Fruit fly (Drosophila melanogaster) whole organism, embryonic: Measurements from ENCODE around the gene caup.

ENCODE experiments used
- Awh ChIP-seq: fragments of 200-800 bp; sonication (Bioruptor generic); IDR thresholded peaks from 2 replicates; pipeline ENCODE4, ENCODE4 v1.3.6; 2022; ENCODE audit warnings: missing biosample characterization, missing genetic modification characterization
- B-H2 ChIP-seq: fragments of 200-800 bp; sonication (Bioruptor generic); optimal IDR thresholded peaks from 2 replicates; lab custom pipeline; 2018; ENCODE audit warnings: missing biosample characterization, mild to moderate bottlenecking, missing genetic modification characterization
- CG10321 ChIP-seq: fragments of 200-800 bp; sonication (Bioruptor generic); IDR thresholded peaks from 2 replicates; pipeline ENCODE4 v1.3.6; 2022; ENCODE audit warnings: missing biosample characterization, missing genetic modification characterization
- CG12071 ChIP-seq: fragments of 200-800 bp; sonication (Bioruptor generic); optimal IDR thresholded peaks from 3 replicates; lab custom pipeline; 2018; ENCODE audit warnings: missing biosample characterization, mild to moderate bottlenecking, missing genetic modification characterization
- CG12299 ChIP-seq: fragments of 200-800 bp; sonication (Bioruptor generic); optimal IDR thresholded peaks from 2 replicates; lab custom pipeline; 2018; ENCODE audit warnings: missing biosample characterization, mild to moderate bottlenecking, missing genetic modification characterization
- CG13624 ChIP-seq: fragments of 200-800 bp; sonication (Bioruptor generic); optimal IDR thresholded peaks from 2 replicates; lab custom pipeline; 2016; ENCODE audit warnings: missing biosample characterization, missing genetic modification characterization
- CG13775 ChIP-seq: fragments of 200-800 bp; sonication (Bioruptor generic); optimal IDR thresholded peaks from 3 replicates; lab custom pipeline; 2017; ENCODE audit warnings: missing biosample characterization, mild to moderate bottlenecking, missing genetic modification characterization
- CG1529 ChIP-seq: fragments of 200-800 bp; sonication (Bioruptor generic); optimal IDR thresholded peaks from 3 replicates; lab custom pipeline; 2018; ENCODE audit warnings: missing biosample characterization, missing genetic modification characterization
- CG17328 ChIP-seq: fragments of 200-800 bp; sonication (Bioruptor generic); IDR thresholded peaks from 2 replicates; pipeline ENCODE4 v1.3.6; 2022; ENCODE audit warnings: missing biosample characterization, missing genetic modification characterization
- CG17359 ChIP-seq: fragments of 200-800 bp; sonication (Bioruptor generic); optimal IDR thresholded peaks from 3 replicates; lab custom pipeline; 2018; ENCODE audit warnings: missing biosample characterization, mild to moderate bottlenecking, missing genetic modification characterization, moderate library complexity
- CG17385 ChIP-seq: fragments of 200-800 bp; sonication (Bioruptor generic); optimal IDR thresholded peaks from 3 replicates; lab custom pipeline; 2018; ENCODE audit warnings: missing biosample characterization, mild to moderate bottlenecking, missing genetic modification characterization
- CG17568 ChIP-seq: fragments of 200-800 bp; sonication (Bioruptor generic); optimal IDR thresholded peaks from 2 replicates; lab custom pipeline; 2018; ENCODE audit warnings: missing biosample characterization, mild to moderate bottlenecking, missing genetic modification characterization, moderate library complexity
- CG2875 ChIP-seq: fragments of 200-800 bp; sonication (Bioruptor generic); optimal IDR thresholded peaks from 2 replicates; lab custom pipeline; 2017; ENCODE audit warnings: missing biosample characterization, mild to moderate bottlenecking, missing genetic modification characterization, missing genetic modification reagents
- CG34376 ChIP-seq: fragments of 200-800 bp; sonication (Bioruptor generic); optimal IDR thresholded peaks from 2 replicates; lab custom pipeline; 2018; ENCODE audit warnings: missing biosample characterization, mild to moderate bottlenecking, missing genetic modification characterization
- CG42726 ChIP-seq: fragments of 200-800 bp; sonication (Bioruptor generic); IDR thresholded peaks from 2 replicates; pipeline ENCODE4 v1.3.6; 2022; ENCODE audit warnings: missing biosample characterization, missing genetic modification characterization; ENCODE audit not compliant: partially characterized antibody
- CG4360 ChIP-seq: fragments of 200-800 bp; sonication (Bioruptor generic); IDR thresholded peaks from 2 replicates; pipeline ENCODE4 v1.3.6; 2022; ENCODE audit warnings: missing biosample characterization, missing genetic modification characterization
- CG6765 ChIP-seq: fragments of 200-800 bp; sonication (Bioruptor generic); optimal IDR thresholded peaks from 3 replicates; lab custom pipeline; 2017; ENCODE audit warnings: missing biosample characterization, mild to moderate bottlenecking, missing genetic modification characterization
- CG6813 ChIP-seq: fragments of 200-800 bp; sonication (Bioruptor generic); optimal IDR thresholded peaks from 2 replicates; lab custom pipeline; 2017; ENCODE audit warnings: missing biosample characterization, missing genetic modification characterization, mild to moderate bottlenecking, moderate library complexity, missing genetic modification reagents
- CG7987 ChIP-seq: fragments of 200-800 bp; sonication (Bioruptor generic); optimal IDR thresholded peaks from 2 replicates; lab custom pipeline; 2018; ENCODE audit warnings: missing biosample characterization, mild to moderate bottlenecking, missing genetic modification characterization, moderate library complexity
- CG9609 ChIP-seq: fragments of 200-800 bp; sonication (Bioruptor generic); optimal IDR thresholded peaks from 3 replicates; lab custom pipeline; 2016; ENCODE audit warnings: missing biosample characterization, missing genetic modification characterization
- CoRest ChIP-seq: fragments of 200-800 bp; sonication (Bioruptor generic); optimal IDR thresholded peaks from 3 replicates; lab custom pipeline; 2018; ENCODE audit warnings: missing biosample characterization, mild to moderate bottlenecking, missing genetic modification characterization, moderate library complexity
- Dbx ChIP-seq: fragments of 200-800 bp; sonication (Bioruptor generic); IDR thresholded peaks from 3 replicates; pipeline ENCODE4 v1.3.6; 2022; ENCODE audit warnings: missing biosample characterization, missing genetic modification characterization
- Drgx ChIP-seq: fragments of 200-800 bp; sonication (Bioruptor generic); IDR thresholded peaks from 2 replicates; pipeline ENCODE4 v1.3.6; 2022; ENCODE audit warnings: missing biosample characterization, missing genetic modification characterization
- E2f1 ChIP-seq: fragments of 200-800 bp; sonication (Bioruptor generic); IDR thresholded peaks from 2 replicates; pipeline ENCODE4 v1.3.6; 2022; ENCODE audit warnings: missing biosample characterization, missing genetic modification characterization
- ERR ChIP-seq: fragments of 200-800 bp; sonication (Bioruptor generic); optimal IDR thresholded peaks from 2 replicates; lab custom pipeline; 2016; ENCODE audit warnings: missing biosample characterization, missing genetic modification characterization
- Elba2 ChIP-seq: fragments of 200-800 bp; sonication (Bioruptor generic); optimal IDR thresholded peaks from 3 replicates; lab custom pipeline; 2016; ENCODE audit warnings: missing biosample characterization, missing genetic modification characterization
- HHEX ChIP-seq: fragments of 200-800 bp; sonication (Bioruptor generic); optimal IDR thresholded peaks from 3 replicates; lab custom pipeline; 2017; ENCODE audit warnings: missing biosample characterization, mild to moderate bottlenecking, missing genetic modification characterization, missing genetic modification reagents
- MTF-1 ChIP-seq: fragments of 200-800 bp; sonication (Bioruptor generic); optimal IDR thresholded peaks from 2 replicates; lab custom pipeline; 2018; ENCODE audit warnings: missing biosample characterization, mild to moderate bottlenecking, missing genetic modification characterization, borderline replicate concordance
- Scr ChIP-seq: fragments of 200-800 bp; sonication (Bioruptor generic); IDR thresholded peaks from 2 replicates; pipeline ENCODE4 v1.3.6; 2022; ENCODE audit warnings: missing biosample characterization, missing genetic modification characterization; ENCODE audit not compliant: partially characterized antibody
- Sin3A ChIP-seq: fragments of >200 bp; optimal IDR thresholded peaks from 2 replicates; lab custom pipeline; 2018
- Spps ChIP-seq: fragments of 200-800 bp; sonication (Bioruptor generic); optimal IDR thresholded peaks from 2 replicates; lab custom pipeline; 2018; ENCODE audit warnings: missing biosample characterization, mild to moderate bottlenecking, missing genetic modification characterization
- bcd ChIP-seq: fragments of 200-800 bp; sonication (Bioruptor generic); optimal IDR thresholded peaks from 2 replicates; lab custom pipeline; 2017; ENCODE audit warnings: missing biosample characterization, mild to moderate bottlenecking, missing genetic modification characterization
- bsh ChIP-seq, 2 experiments: fragments of 200-800 bp; sonication (Bioruptor generic); optimal IDR thresholded peaks; 2 replicates each; lab custom pipeline; 2017 to 2018; ENCODE audit warnings: mild to moderate bottlenecking in 2 of 2, missing biosample characterization in 2 of 2, missing genetic modification characterization in 2 of 2, moderate library complexity in 1 of 2
- ewg ChIP-seq: fragments of 200-800 bp; sonication (Bioruptor generic); optimal IDR thresholded peaks from 3 replicates; lab custom pipeline; 2017; ENCODE audit warnings: mild to moderate bottlenecking, missing biosample characterization, missing genetic modification reagents, missing genetic modification characterization
- fd64A ChIP-seq: fragments of 200-800 bp; sonication (Bioruptor generic); optimal IDR thresholded peaks from 3 replicates; lab custom pipeline; 2018; ENCODE audit warnings: missing biosample characterization, mild to moderate bottlenecking, missing genetic modification characterization
- grau ChIP-seq: fragments of 200-800 bp; optimal IDR thresholded peaks from 3 replicates; lab custom pipeline; 2019; ENCODE audit warnings: missing biosample characterization, mild to moderate bottlenecking, missing genetic modification characterization, moderate library complexity
- gsb-n ChIP-seq: fragments of 200-800 bp; sonication (Bioruptor generic); optimal IDR thresholded peaks from 3 replicates; lab custom pipeline; 2018; ENCODE audit warnings: missing biosample characterization, mild to moderate bottlenecking, missing genetic modification characterization
- kah ChIP-seq: fragments of 200-800 bp; sonication (Bioruptor generic); optimal IDR thresholded peaks from 2 replicates; lab custom pipeline; 2018; ENCODE audit warnings: missing biosample characterization, mild to moderate bottlenecking, missing genetic modification characterization
- knrl ChIP-seq: fragments of 200-800 bp; sonication (Bioruptor generic); IDR thresholded peaks from 3 replicates; pipeline ENCODE4 v1.3.6; 2022; ENCODE audit warnings: missing biosample characterization, missing genetic modification characterization; ENCODE audit not compliant: partially characterized antibody
- lab ChIP-seq: fragments of 200-800 bp; sonication (Bioruptor generic); optimal IDR thresholded peaks from 3 replicates; lab custom pipeline; 2017; ENCODE audit warnings: missing biosample characterization, missing genetic modification characterization, mild to moderate bottlenecking, moderate library complexity, missing genetic modification reagents
- onecut ChIP-seq: fragments of 200-800 bp; sonication (Bioruptor generic); IDR thresholded peaks from 2 replicates; pipeline ENCODE4 v1.3.6; 2022; ENCODE audit warnings: missing biosample characterization, missing genetic modification characterization
- otp ChIP-seq: fragments of 200-800 bp; sonication (Bioruptor generic); IDR thresholded peaks from 3 replicates; pipeline ENCODE4, ENCODE4 v1.3.6; 2022; ENCODE audit warnings: missing biosample characterization, missing genetic modification characterization
- phol ChIP-seq: fragments of 200-800 bp; sonication (Bioruptor generic); optimal IDR thresholded peaks from 3 replicates; lab custom pipeline; 2018; ENCODE audit warnings: missing biosample characterization, mild to moderate bottlenecking, missing genetic modification characterization, moderate library complexity
- sima ChIP-seq: fragments of 200-800 bp; sonication (Bioruptor generic); optimal IDR thresholded peaks from 2 replicates; lab custom pipeline; 2016; ENCODE audit warnings: missing biosample characterization, missing genetic modification characterization
- slp2 ChIP-seq: fragments of 200-800 bp; sonication (Bioruptor generic); optimal IDR thresholded peaks from 2 replicates; lab custom pipeline; 2016; ENCODE audit warnings: missing biosample characterization, missing genetic modification characterization
- stc ChIP-seq: fragments of 200-800 bp; sonication (Bioruptor generic); IDR thresholded peaks from 2 replicates; pipeline ENCODE4 v1.3.6; 2022; ENCODE audit warnings: missing biosample characterization, missing genetic modification characterization
- tap ChIP-seq: fragments of 200-800 bp; optimal IDR thresholded peaks from 3 replicates; lab custom pipeline; 2019; ENCODE audit warnings: missing biosample characterization, mild to moderate bottlenecking, missing genetic modification characterization, moderate library complexity
- tna ChIP-seq: fragments of 200-800 bp; sonication (Bioruptor generic); IDR thresholded peaks from 2 replicates; pipeline ENCODE4 v1.3.6; 2022; ENCODE audit warnings: missing biosample characterization, missing genetic modification characterization; ENCODE audit not compliant: partially characterized antibody
- wek ChIP-seq: fragments of 200-800 bp; sonication (Bioruptor generic); optimal IDR thresholded peaks from 3 replicates; lab custom pipeline; 2018; ENCODE audit warnings: missing biosample characterization, mild to moderate bottlenecking, missing genetic modification characterization, moderate library complexity
- zfh2 ChIP-seq: fragments of 200-800 bp; sonication (Bioruptor generic); optimal IDR thresholded peaks from 2 replicates; lab custom pipeline; 2016; ENCODE audit warnings: missing biosample characterization, missing genetic modification characterization

The caup gene

dm6 chr3L:12653124-12653523 lies 43.7 kb downstream of the caup start (continued):
- TF ChIP-seq Dbx (no peak), CG6765 (GFP tag; lab: Kevin White, UChicago) (peak; percentile 70), slp2 (no peak), B-H2 (peak; percentile 72), knrl (GFP tag; lab: Robert Waterston, UW) (no peak), stc (no peak), CG17328 (GFP tag; lab: Robert Waterston, UW) (peak; percentile 70), lab (peak; percentile 53), MTF-1 (GFP tag; lab: Kevin White, UChicago) (peak; percentile 59), Elba2 (GFP tag; lab: Kevin White, UChicago) (no peak), onecut (peak; percentile 50), Sin3A (lab: Kevin White, UChicago) (no peak), CG6813 (peak; percentile 60), zfh2 (GFP tag; lab: Kevin White, UChicago) (no peak), Drgx (GFP tag; lab: Robert Waterston, UW) (peak; percentile 51; the same call in 1 of the 2 replicates), HHEX (GFP tag; lab: Kevin White, UChicago) (peak; percentile 62), ERR (GFP tag; lab: Kevin White, UChicago) (no peak), CoRest (tag; lab: Kevin White, UChicago) (peak; percentile 40), grau (peak; percentile 11), phol (tag; lab: Kevin White, UChicago) (peak; percentile 80), CG10321 (peak; percentile 99), CG13775 (GFP tag; lab: Kevin White, UChicago) (peak; percentile 5), CG12071 (GFP tag; lab: Kevin White, UChicago) (peak; percentile 67), sima (no peak), CG4360 (GFP tag; lab: Robert Waterston, UW) (0 out of 2 replicates have a peak, but pooled peaks have one; percentile 28), CG13624 (GFP tag; lab: Kevin White, UChicago) (no peak), CG1529 (GFP tag; lab: Kevin White, UChicago) (peak; percentile 10), gsb-n (tag; lab: Kevin White, UChicago) (peak; percentile 52), E2f1 (0 out of 2 replicates have a peak, but pooled peaks have one; percentile 12), CG17385 (GFP tag; lab: Kevin White, UChicago) (peak; percentile 55), otp (GFP tag; lab: Robert Waterston, UW) (peak; percentile 56; the same call in 1 of the 3 replicates), Awh (peak; percentile 67), CG2875 (GFP tag; lab: Kevin White, UChicago) (peak; percentile 26), tap (tag; lab: Kevin White, UChicago) (peak; percentile 59), fd64A (GFP tag; lab: Kevin White, UChicago) (peak; percentile 74), CG42726 (GFP tag; lab: Robert Waterston, UW) (0 out of 2 replicates have a peak, but pooled peaks have one; percentile 19), CG12299 (tag; lab: Kevin White, UChicago) (peak; percentile 35), ewg (GFP tag; lab: Kevin White, UChicago) (peak; percentile 14), tna (GFP tag; lab: Robert Waterston, UW) (0 out of 2 replicates have a peak, but pooled peaks have one; percentile 34), Scr (0 out of 2 replicates have a peak, but pooled peaks have one; percentile 20), bcd (GFP tag; lab: Kevin White, UChicago) (no peak), CG17359 (tag; lab: Kevin White, UChicago) (peak; percentile 33), bsh (GFP tag; optimal IDR thresholded peaks at IDR 0.05; lab: Kevin White, UChicago) (peak in 1 of 2 experiments; percentile 15), Spps (tag; lab: Kevin White, UChicago) (no peak), CG34376 (peak; percentile 63), kah (GFP tag; lab: Kevin White, UChicago) (peak; percentile 51), CG7987 (GFP tag; lab: Kevin White, UChicago) (peak; percentile 51), wek (peak; percentile 81), CG17568 (GFP tag; lab: Kevin White, UChicago) (peak; percentile 46), CG9609 (no peak)
